Fruit fly (Drosophila melanogaster): ENCODE results near the gene CG14085.

DNA sequence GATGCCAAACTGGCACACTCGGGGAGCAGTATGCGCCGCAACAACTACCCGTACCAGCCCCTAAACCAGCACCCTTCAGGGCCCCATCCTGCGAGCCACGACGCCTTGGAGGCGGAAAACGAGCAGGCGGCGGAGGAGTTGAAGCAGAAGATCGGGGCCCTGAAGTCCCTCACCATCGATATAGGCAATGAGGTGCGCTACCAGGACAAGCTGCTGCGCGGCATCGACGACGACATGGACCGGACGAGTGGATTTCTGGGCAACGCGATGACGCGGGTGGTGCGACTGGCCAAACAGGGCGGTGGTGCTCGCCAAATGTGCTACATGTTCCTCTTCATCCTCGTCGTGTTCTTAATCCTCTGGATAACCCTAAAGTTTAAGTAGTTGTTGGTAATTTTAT, 7.4 kb upstream of the CG14085 start:
- TF ChIP-seq CTCF (optimal IDR thresholded peaks at IDR 0.05): no peak
- TF ChIP-seq CG8478 (optimal IDR thresholded peaks at IDR 0.05): no peak
